Fruit fly (Drosophila melanogaster) whole organism, embryonic: ENCODE data around the gene Pif1A.
A peak's percentile ranks its signal among the peaks of the same experiment; 100 is the strongest.

ENCODE experiments used
- Atf-2 ChIP-seq: fragments of 200-800 bp; sonication (Bioruptor generic); optimal IDR thresholded peaks from 2 replicates; lab custom pipeline; 2016; ENCODE audit warnings: missing biosample characterization, missing genetic modification characterization
- Atf6 ChIP-seq: fragments of 200-800 bp; sonication (Bioruptor generic); IDR thresholded peaks from 2 replicates; pipeline ENCODE4 v1.3.6; 2022; ENCODE audit warnings: missing biosample characterization, missing genetic modification characterization
- B-H2 ChIP-seq: fragments of 200-800 bp; sonication (Bioruptor generic); optimal IDR thresholded peaks from 2 replicates; lab custom pipeline; 2018; ENCODE audit warnings: missing biosample characterization, mild to moderate bottlenecking, missing genetic modification characterization
- Blimp-1 ChIP-seq: fragments of 200-800 bp; sonication (Bioruptor generic); optimal IDR thresholded peaks from 3 replicates; lab custom pipeline; 2018; ENCODE audit warnings: missing biosample characterization, missing genetic modification characterization, mild to moderate bottlenecking, moderate library complexity, missing genetic modification reagents
- CG10274 ChIP-seq: fragments of 200-800 bp; sonication (Bioruptor generic); optimal IDR thresholded peaks from 3 replicates; lab custom pipeline; 2017; ENCODE audit warnings: missing biosample characterization, mild to moderate bottlenecking, missing genetic modification characterization
- CG10654 ChIP-seq: fragments of 200-800 bp; sonication (Bioruptor generic); optimal IDR thresholded peaks from 2 replicates; lab custom pipeline; 2016; ENCODE audit warnings: missing biosample characterization, missing genetic modification characterization
- CG10959 ChIP-seq: fragments of 200-800 bp; sonication (Bioruptor generic); IDR thresholded peaks from 2 replicates; pipeline ENCODE4 v1.3.6; 2022; ENCODE audit warnings: missing biosample characterization, missing genetic modification characterization
- CG12744 ChIP-seq: fragments of 200-800 bp; sonication (Bioruptor generic); optimal IDR thresholded peaks from 2 replicates; lab custom pipeline; 2016; ENCODE audit warnings: missing biosample characterization, missing genetic modification characterization
- CG13775 ChIP-seq: fragments of 200-800 bp; sonication (Bioruptor generic); optimal IDR thresholded peaks from 3 replicates; lab custom pipeline; 2017; ENCODE audit warnings: missing biosample characterization, mild to moderate bottlenecking, missing genetic modification characterization
- CG15696 ChIP-seq: fragments of 200-800 bp; sonication (Bioruptor generic); optimal IDR thresholded peaks from 2 replicates; lab custom pipeline; 2019; ENCODE audit warnings: missing biosample characterization, mild to moderate bottlenecking, missing genetic modification characterization, moderate library complexity
- CG17361 ChIP-seq: fragments of 200-800 bp; sonication (Bioruptor generic); IDR thresholded peaks from 3 replicates; pipeline ENCODE4 v1.3.6; 2022; ENCODE audit warnings: missing biosample characterization, missing genetic modification characterization
- CG1792 ChIP-seq: fragments of 200-800 bp; sonication (Bioruptor generic); optimal IDR thresholded peaks from 2 replicates; lab custom pipeline; 2016; ENCODE audit warnings: missing biosample characterization, missing genetic modification characterization
- CG18599 ChIP-seq: fragments of 200-800 bp; sonication (Bioruptor generic); optimal IDR thresholded peaks from 3 replicates; lab custom pipeline; 2017; ENCODE audit warnings: missing biosample characterization, missing genetic modification characterization, mild to moderate bottlenecking, moderate library complexity, missing genetic modification reagents
- CG2129 ChIP-seq: fragments of 200-800 bp; sonication (Bioruptor generic); IDR thresholded peaks from 2 replicates; pipeline ENCODE4 v1.3.6; 2022; ENCODE audit warnings: missing biosample characterization, missing genetic modification characterization; ENCODE audit not compliant: partially characterized antibody
- CG30020 ChIP-seq: fragments of 200-800 bp; optimal IDR thresholded peaks from 2 replicates; lab custom pipeline; 2019; ENCODE audit warnings: missing biosample characterization, mild to moderate bottlenecking, missing genetic modification characterization, moderate library complexity
- CG31441 ChIP-seq: fragments of 200-800 bp; sonication (Bioruptor generic); IDR thresholded peaks from 2 replicates; pipeline ENCODE4 v1.3.6; 2022; ENCODE audit warnings: missing biosample characterization, missing genetic modification characterization
- CG32767 ChIP-seq: fragments of 200-800 bp; sonication (Bioruptor generic); IDR thresholded peaks from 2 replicates; pipeline ENCODE4 v1.3.6; 2022; ENCODE audit warnings: missing biosample characterization, missing genetic modification characterization
- CG4730 ChIP-seq: fragments of 200-800 bp; sonication (Bioruptor generic); IDR thresholded peaks from 2 replicates; pipeline ENCODE4 v1.3.6; 2022; ENCODE audit warnings: missing biosample characterization, missing genetic modification characterization
- CG6175 ChIP-seq: fragments of 200-800 bp; sonication (Bioruptor generic); IDR thresholded peaks from 3 replicates; pipeline ENCODE4 v1.3.6; 2022; ENCODE audit warnings: missing biosample characterization, missing genetic modification characterization
- CG6854 ChIP-seq: fragments of 200-800 bp; sonication (Bioruptor generic); optimal IDR thresholded peaks from 3 replicates; lab custom pipeline; 2017; ENCODE audit warnings: missing biosample characterization, mild to moderate bottlenecking, missing genetic modification characterization
- CG7786 ChIP-seq: fragments of 200-800 bp; sonication (Bioruptor generic); optimal IDR thresholded peaks from 2 replicates; lab custom pipeline; 2016; ENCODE audit warnings: missing biosample characterization, missing genetic modification characterization
- CHES-1-like ChIP-seq: fragments of 200-800 bp; sonication (Bioruptor generic); optimal IDR thresholded peaks from 2 replicates; lab custom pipeline; 2016; ENCODE audit warnings: missing biosample characterization, missing genetic modification characterization
- Dbx ChIP-seq: fragments of 200-800 bp; sonication (Bioruptor generic); IDR thresholded peaks from 3 replicates; pipeline ENCODE4 v1.3.6; 2022; ENCODE audit warnings: missing biosample characterization, missing genetic modification characterization
- Dfd ChIP-seq, 2 experiments: fragments of >200 bp; optimal IDR thresholded peaks; 2 replicates each; lab custom pipeline; 2017; ENCODE audit warnings: missing biosample characterization in 2 of 2, missing genetic modification characterization in 2 of 2
- Dip3 ChIP-seq: fragments of 200-800 bp; sonication (Bioruptor generic); optimal IDR thresholded peaks from 3 replicates; lab custom pipeline; 2016; ENCODE audit warnings: missing biosample characterization, missing genetic modification characterization
- Doc2 ChIP-seq: fragments of 200-800 bp; sonication (Bioruptor generic); IDR thresholded peaks from 2 replicates; pipeline ENCODE4 v1.3.6; 2022; ENCODE audit warnings: missing biosample characterization, missing genetic modification characterization
- E2f2 ChIP-seq: fragments of 200-800 bp; sonication (Bioruptor generic); IDR thresholded peaks from 2 replicates; pipeline ENCODE4 v1.3.6; 2022; ENCODE audit warnings: missing biosample characterization, missing genetic modification characterization
- HLH54F ChIP-seq: fragments of 200-800 bp; sonication (Bioruptor generic); optimal IDR thresholded peaks from 3 replicates; lab custom pipeline; 2016; ENCODE audit warnings: missing biosample characterization, missing genetic modification characterization
- Lhr ChIP-seq: fragments of 200-800 bp; sonication (Bioruptor generic); optimal IDR thresholded peaks from 3 replicates; lab custom pipeline; 2017; ENCODE audit warnings: mild to moderate bottlenecking, missing biosample characterization, missing genetic modification reagents, missing genetic modification characterization
- NfI ChIP-seq: fragments of 200-800 bp; sonication (Bioruptor generic); optimal IDR thresholded peaks from 3 replicates; lab custom pipeline; 2018; ENCODE audit warnings: missing biosample characterization, mild to moderate bottlenecking, missing genetic modification characterization, moderate library complexity
- Opbp ChIP-seq: fragments of 200-800 bp; sonication (Bioruptor generic); IDR thresholded peaks from 3 replicates; pipeline ENCODE4 v1.3.6; 2022; ENCODE audit warnings: missing biosample characterization, missing genetic modification characterization; ENCODE audit not compliant: partially characterized antibody
- Spps ChIP-seq: fragments of 200-800 bp; sonication (Bioruptor generic); optimal IDR thresholded peaks from 2 replicates; lab custom pipeline; 2018; ENCODE audit warnings: missing biosample characterization, mild to moderate bottlenecking, missing genetic modification characterization
- Ssrp ChIP-seq: fragments of 200-800 bp; sonication (Bioruptor generic); optimal IDR thresholded peaks from 2 replicates; lab custom pipeline; 2018; ENCODE audit warnings: missing biosample characterization, mild to moderate bottlenecking, missing genetic modification characterization, moderate library complexity
- Usf ChIP-seq: fragments of 200-800 bp; sonication (Bioruptor generic); optimal IDR thresholded peaks from 2 replicates; lab custom pipeline; 2017; ENCODE audit warnings: missing genotype, missing biosample characterization, missing genetic modification characterization
- bab2 ChIP-seq: fragments of 200-800 bp; sonication (Bioruptor generic); optimal IDR thresholded peaks from 2 replicates; lab custom pipeline; 2016; ENCODE audit warnings: missing biosample characterization, missing genetic modification characterization
- chinmo ChIP-seq: fragments of 200-800 bp; sonication (Bioruptor generic); IDR thresholded peaks from 4 replicates; pipeline ENCODE4 v1.3.6; 2022; ENCODE audit warnings: missing biosample characterization, missing genetic modification characterization; ENCODE audit not compliant: partially characterized antibody
- corto ChIP-seq: fragments of 200-800 bp; sonication (Bioruptor generic); optimal IDR thresholded peaks from 2 replicates; lab custom pipeline; 2016; ENCODE audit warnings: missing biosample characterization, mild to moderate bottlenecking, missing genetic modification characterization, moderate library complexity
- crol ChIP-seq: fragments of 200-800 bp; sonication (Bioruptor generic); IDR thresholded peaks from 2 replicates; pipeline ENCODE4 v1.3.6; 2022; ENCODE audit warnings: missing biosample characterization, missing genetic modification characterization
- hkb ChIP-seq, 2 experiments: fragments of 200-800 bp in 1 of 2; fragments of >200 bp in 1 of 2; sonication (Bioruptor generic) in 1 of 2; IDR thresholded peaks in 1 of 2; optimal IDR thresholded peaks in 1 of 2; 2 replicates each; pipeline versions ENCODE4 v1.3.6 to Lab custom; 2017 to 2022; ENCODE audit warnings: missing biosample characterization in 1 of 2, missing genetic modification characterization in 1 of 2
- knrl ChIP-seq: fragments of 200-800 bp; sonication (Bioruptor generic); IDR thresholded peaks from 3 replicates; pipeline ENCODE4 v1.3.6; 2022; ENCODE audit warnings: missing biosample characterization, missing genetic modification characterization; ENCODE audit not compliant: partially characterized antibody
- lbe ChIP-seq: fragments of 200-800 bp; sonication (Bioruptor generic); optimal IDR thresholded peaks from 2 replicates; lab custom pipeline; 2016; ENCODE audit warnings: missing biosample characterization, mild to moderate bottlenecking, missing genetic modification characterization
- peb ChIP-seq: fragments of 200-800 bp; sonication (Bioruptor generic); IDR thresholded peaks from 2 replicates; pipeline ENCODE4 v1.3.6; 2022; ENCODE audit warnings: missing biosample characterization, missing genetic modification characterization
- rib ChIP-seq: fragments of 200-800 bp; sonication (Bioruptor generic); IDR thresholded peaks from 2 replicates; pipeline ENCODE4 v1.3.6; 2022; ENCODE audit warnings: missing biosample characterization, missing genetic modification characterization
- sens-2 ChIP-seq: fragments of 200-800 bp; sonication (Bioruptor generic); IDR thresholded peaks from 2 replicates; pipeline ENCODE4 v1.3.6; 2022; ENCODE audit warnings: missing biosample characterization, missing genetic modification characterization
- seq ChIP-seq: fragments of 200-800 bp; sonication (Bioruptor generic); IDR thresholded peaks from 2 replicates; pipeline ENCODE4 v1.3.6; 2022; ENCODE audit warnings: missing biosample characterization, missing genetic modification characterization
- sna ChIP-seq: fragments of 200-800 bp; sonication (Bioruptor generic); IDR thresholded peaks from 2 replicates; pipeline ENCODE4 v1.3.6; 2022; ENCODE audit warnings: missing biosample characterization, missing genetic modification characterization; ENCODE audit not compliant: partially characterized antibody
- sqz ChIP-seq: fragments of 200-800 bp; sonication (Bioruptor generic); optimal IDR thresholded peaks from 3 replicates; lab custom pipeline; 2018; ENCODE audit warnings: missing biosample characterization, mild to moderate bottlenecking, missing genetic modification characterization
- tgo ChIP-seq: fragments of 200-800 bp; sonication (Bioruptor generic); IDR thresholded peaks from 3 replicates; pipeline ENCODE4 v1.3.6; 2022; ENCODE audit warnings: missing biosample characterization, missing genetic modification characterization
- unc-4 ChIP-seq: fragments of 200-800 bp; sonication (Bioruptor generic); IDR thresholded peaks from 2 replicates; pipeline ENCODE4 v1.3.6; 2022; ENCODE audit warnings: missing biosample characterization, missing genetic modification characterization; ENCODE audit not compliant: partially characterized antibody
- vnd ChIP-seq: fragments of 200-800 bp; sonication (Bioruptor generic); IDR thresholded peaks from 3 replicates; pipeline ENCODE4 v1.3.6; 2022; ENCODE audit warnings: missing biosample characterization, missing genetic modification characterization; ENCODE audit not compliant: partially characterized antibody

Pif1A gene

dm6 chr3R:8744198-8744597 is 56.8 kb downstream of the Pif1A start (continued):
- TF ChIP-seq Atf6 (GFP tag; lab: Robert Waterston, UW) (peak; percentile 34; the same call in 1 of the 2 replicates), Dip3 (peak; percentile 53), CG17361 (0 out of 3 replicates have a peak, but pooled peaks have one; percentile 31), Dbx (GFP tag; lab: Robert Waterston, UW) (no peak), CG10959 (GFP tag; lab: Robert Waterston, UW) (no peak), Doc2 (no peak), CG7786 (peak; percentile 23), CG6175 (no peak), CG1792 (GFP tag; lab: Kevin White, UChicago) (no peak), corto (GFP tag; lab: Kevin White, UChicago) (no peak), CG10654 (GFP tag; lab: Kevin White, UChicago) (no peak), HLH54F (peak; percentile 23), Spps (tag; lab: Kevin White, UChicago) (no peak), Ssrp (tag; lab: Kevin White, UChicago) (peak; percentile 25), CG13775 (no peak), sna (no peak), rib (GFP tag; lab: Robert Waterston, UW) (no peak), sens-2 (no peak), unc-4 (no peak), NfI (GFP tag; lab: Kevin White, UChicago) (peak; percentile 46), CG6854 (no peak), E2f2 (0 out of 2 replicates have a peak, but pooled peaks have one; percentile 31), Atf-2 (GFP tag; lab: Kevin White, UChicago) (peak; percentile 29), CG4730 (GFP tag; lab: Robert Waterston, UW) (0 out of 2 replicates have a peak, but pooled peaks have one; percentile 29), tgo (GFP tag; lab: Robert Waterston, UW) (peak; percentile 62; the same call in 2 of the 3 replicates), CG30020 (tag; lab: Kevin White, UChicago) (no peak), peb (GFP tag; lab: Robert Waterston, UW) (peak; percentile 10; the same call in 1 of the 2 replicates), Opbp (GFP tag; lab: Robert Waterston, UW) (no peak), Usf (GFP tag; lab: Kevin White, UChicago) (no peak), CG18599 (GFP tag; lab: Kevin White, UChicago) (peak; percentile 49), hkb (optimal IDR thresholded peaks at IDR 0.05; lab: Kevin White, UChicago) (no peak), hkb (GFP tag; IDR thresholded peaks at IDR 0.05; lab: Robert Waterston, UW) (peak; percentile 48; the same call in 1 of the 2 replicates), Lhr (GFP tag; lab: Kevin White, UChicago) (no peak), Dfd (GFP tag; optimal IDR thresholded peaks at IDR 0.05; lab: Kevin White, UChicago) (no peak), CG10274 (GFP tag; lab: Kevin White, UChicago) (no peak), CG12744 (GFP tag; lab: Kevin White, UChicago) (no peak), CG15696 (no peak), sqz (GFP tag; lab: Kevin White, UChicago) (no peak), CG2129 (GFP tag; lab: Robert Waterston, UW) (no peak), B-H2 (no peak), crol (GFP tag; lab: Robert Waterston, UW) (peak; percentile 19; the same call in 1 of the 2 replicates), chinmo (GFP tag; lab: Robert Waterston, UW) (0 out of 4 replicates have a peak, but pooled peaks have one; percentile 17), lbe (GFP tag; lab: Kevin White, UChicago) (no peak), knrl (no peak), seq (GFP tag; lab: Robert Waterston, UW) (no peak), CG32767 (GFP tag; lab: Robert Waterston, UW) (peak; percentile 39; the same call in 1 of the 2 replicates), CG31441 (peak; percentile 46; the same call in 1 of the 2 replicates), bab2 (no peak), vnd (GFP tag; lab: Robert Waterston, UW) (no peak), Blimp-1 (GFP tag; lab: Kevin White, UChicago) (peak; percentile 40), CHES-1-like (GFP tag; lab: Kevin White, UChicago) (no peak)
